Worm (Caenorhabditis elegans) whole organism, L3 larva: ENCODE results near the gene C08E3.14.

Experiments used
- ZK546.5 ChIP-seq: sonication (generic microtip); optimal IDR thresholded peaks from 2 replicates; lab custom pipeline; 2017; ENCODE audit warnings: missing biosample characterization, missing genetic modification characterization
- ama-1 ChIP-seq: fragments of 150-350 bp; optimal IDR thresholded peaks from 2 replicates; lab custom pipeline; 2018
- egl-27 ChIP-seq: sonication (generic microtip); optimal IDR thresholded peaks from 4 replicates; lab custom pipeline; 2017; ENCODE audit warnings: missing biosample characterization, missing genetic modification reagents, missing genetic modification characterization
- lin-15B ChIP-seq: fragments of 150-350 bp; optimal IDR thresholded peaks from 2 replicates; lab custom pipeline; 2014; ENCODE audit warnings: missing biosample characterization, missing genetic modification characterization
- mdl-1 ChIP-seq: fragments of 150-350 bp; optimal IDR thresholded peaks from 2 replicates; lab custom pipeline; 2014; ENCODE audit warnings: missing biosample characterization, missing genetic modification characterization
- nhr-11 ChIP-seq: fragments of 150-350 bp; optimal IDR thresholded peaks from 2 replicates; lab custom pipeline; 2014; ENCODE audit warnings: missing biosample characterization, missing genetic modification characterization
- nhr-12 ChIP-seq: fragments of 150-350 bp; optimal IDR thresholded peaks from 2 replicates; lab custom pipeline; 2014; ENCODE audit warnings: missing biosample characterization, missing genetic modification characterization
- sea-2 ChIP-seq: fragments of 150-350 bp; sonication (generic microtip); optimal IDR thresholded peaks from 4 replicates; lab custom pipeline; 2014; ENCODE audit warnings: missing biosample characterization, missing genetic modification reagents, missing genetic modification characterization
- skn-1 ChIP-seq: fragments of 150-350 bp; optimal IDR thresholded peaks from 2 replicates; lab custom pipeline; 2014; ENCODE audit warnings: missing biosample characterization, missing genetic modification characterization
- ztf-11 ChIP-seq: fragments of 150-350 bp; optimal IDR thresholded peaks from 2 replicates; lab custom pipeline; 2014; ENCODE audit warnings: missing biosample characterization, missing genetic modification characterization
- ztf-4 ChIP-seq: fragments of 150-350 bp; optimal IDR thresholded peaks from 2 replicates; lab custom pipeline; 2014; ENCODE audit warnings: missing biosample characterization, missing genetic modification characterization

- TF ChIP-seq ztf-4 (no peak), mdl-1 (tag; lab: Kevin White, UChicago) (no peak), ama-1 (lab: Kevin White, UChicago) (no peak), ztf-11 (no peak), lin-15B (no peak), nhr-12 (no peak), ZK546.5 (tag; lab: Kevin White, UChicago) (no peak), egl-27 (tag; lab: Kevin White, UChicago) (no peak), sea-2 (no peak), nhr-11 (tag; lab: Kevin White, UChicago) (no peak), skn-1 (tag; lab: Kevin White, UChicago) (no peak)
Observed at ce11 chrII:1670260-1670879, 44.6 kb downstream of the C08E3.14 start, which contains the start of gene nhx-6.
